Worm (Caenorhabditis elegans) whole organism, L2 larva: ENCODE data around the gene F34D10.8.

Source experiments
- blmp-1 ChIP-seq: sonication (generic microtip); optimal IDR thresholded peaks from 2 replicates; lab custom pipeline; 2017; ENCODE audit warnings: missing genetic modification characterization, mild to moderate bottlenecking, missing compliant biosample characterization, antibody characterized with exemption, moderate library complexity; ENCODE audit not compliant: insufficient read depth
- egl-27 ChIP-seq: sonication (generic microtip); optimal IDR thresholded peaks from 3 replicates; lab custom pipeline; 2017; ENCODE audit warnings: missing biosample characterization, missing genetic modification reagents, missing genetic modification characterization
- fos-1 ChIP-seq: fragments of 150-350 bp; optimal IDR thresholded peaks from 2 replicates; lab custom pipeline; 2014; ENCODE audit warnings: missing biosample characterization, missing genetic modification characterization
- unc-39 ChIP-seq: fragments of 150-350 bp; optimal IDR thresholded peaks from 2 replicates; lab custom pipeline; 2014; ENCODE audit warnings: missing biosample characterization, missing genetic modification characterization
- zag-1 ChIP-seq: fragments of 150-350 bp; optimal IDR thresholded peaks from 2 replicates; lab custom pipeline; 2014; ENCODE audit warnings: missing biosample characterization, missing genetic modification characterization
- ztf-4 ChIP-seq: fragments of 150-350 bp; optimal IDR thresholded peaks from 2 replicates; lab custom pipeline; 2014; ENCODE audit warnings: missing biosample characterization, missing genetic modification characterization

- TF ChIP-seq fos-1 (tag; lab: Kevin White, UChicago) (no peak), unc-39 (tag; lab: Kevin White, UChicago) (no peak), blmp-1 (tag; lab: Kevin White, UChicago) (peak; percentile 15), ztf-4 (no peak), egl-27 (tag; lab: Kevin White, UChicago) (no peak), zag-1 (no peak)
These were observed 25.6 kb upstream of the F34D10.8 start, which contains the start of gene wdr-5.1 for ce11 chrIII:3704967-3705366.
